Worm (Caenorhabditis elegans) whole organism, L3 larva: ENCODE results near the gene W02D7.11.
A peak's percentile ranks its signal among the peaks of the same experiment; 100 is the strongest.

Experiments used
- egl-27 ChIP-seq: sonication (generic microtip); optimal IDR thresholded peaks from 4 replicates; lab custom pipeline; 2017; ENCODE audit warnings: missing biosample characterization, missing genetic modification reagents, missing genetic modification characterization
- elt-1 ChIP-seq: fragments of 150-350 bp; optimal IDR thresholded peaks from 2 replicates; lab custom pipeline; 2014; ENCODE audit warnings: missing biosample characterization, missing genetic modification characterization
- elt-2 ChIP-seq: sonication (generic microtip); optimal IDR thresholded peaks from 2 replicates; lab custom pipeline; 2016; ENCODE audit warnings: missing genetic modification reagents, mild to moderate bottlenecking, missing genetic modification characterization, missing compliant biosample characterization
- fos-1 ChIP-seq: fragments of 150-350 bp; optimal IDR thresholded peaks from 2 replicates; lab custom pipeline; 2014; ENCODE audit warnings: missing biosample characterization, missing genetic modification characterization
- jun-1 ChIP-seq: fragments of 150-350 bp; optimal IDR thresholded peaks from 2 replicates; lab custom pipeline; 2014; ENCODE audit warnings: missing biosample characterization, missing genetic modification reagents, missing genetic modification characterization
- lin-15B ChIP-seq: fragments of 150-350 bp; optimal IDR thresholded peaks from 2 replicates; lab custom pipeline; 2014; ENCODE audit warnings: missing biosample characterization, missing genetic modification characterization
- lin-39 ChIP-seq: fragments of 150-350 bp; optimal IDR thresholded peaks from 2 replicates; lab custom pipeline; 2018; ENCODE audit warnings: missing biosample characterization, missing genetic modification reagents, missing genetic modification characterization
- mdl-1 ChIP-seq: fragments of 150-350 bp; optimal IDR thresholded peaks from 2 replicates; lab custom pipeline; 2014; ENCODE audit warnings: missing biosample characterization, missing genetic modification characterization
- snpc-4 ChIP-seq: fragments of 150-350 bp; optimal IDR thresholded peaks from 2 replicates; lab custom pipeline; 2014; ENCODE audit warnings: missing biosample characterization, missing genetic modification characterization
- zag-1 ChIP-seq: fragments of 150-350 bp; optimal IDR thresholded peaks from 2 replicates; lab custom pipeline; 2014; ENCODE audit warnings: missing biosample characterization, missing genetic modification characterization

DNA sequence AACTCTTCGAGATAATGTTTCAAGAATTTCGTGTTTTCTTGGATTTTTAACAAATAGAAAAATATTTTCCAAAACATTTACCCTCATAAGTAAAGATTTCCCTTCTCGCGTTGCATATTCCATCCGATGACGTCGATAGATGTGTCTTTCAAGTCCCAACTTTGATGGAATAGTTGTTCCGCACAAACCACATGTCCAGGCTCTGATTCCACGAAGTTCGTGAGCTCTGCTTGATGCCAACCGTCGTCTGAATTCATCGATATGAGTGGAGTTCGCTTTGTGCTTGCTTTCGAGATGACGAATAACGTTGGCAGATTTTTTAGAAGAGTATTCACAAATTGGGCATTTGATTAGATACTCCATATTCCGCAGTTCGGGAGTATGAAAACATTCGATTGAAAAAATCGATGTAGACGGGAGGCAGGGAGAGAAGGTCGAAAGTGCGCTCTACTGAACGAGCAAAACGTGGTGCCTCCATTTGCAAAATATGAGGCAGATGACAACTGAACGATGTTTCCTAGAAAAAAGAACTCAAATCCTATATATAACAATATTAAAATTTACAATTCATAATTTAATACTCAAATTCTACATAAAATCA lies 3.3 kb downstream of the W02D7.11 start, which contains the start of gene W02D7.6:
- TF ChIP-seq egl-27 (tag; lab: Kevin White, UChicago) (no peak), jun-1 (tag; lab: Kevin White, UChicago) (no peak), lin-15B (tag; lab: Kevin White, UChicago) (peak; percentile 26), lin-39 (tag; lab: Kevin White, UChicago) (no peak), mdl-1 (no peak), snpc-4 (peak; percentile 38), fos-1 (tag; lab: Kevin White, UChicago) (no peak), elt-1 (tag; lab: Kevin White, UChicago) (no peak), elt-2 (tag; lab: Kevin White, UChicago) (peak; percentile 13), zag-1 (tag; lab: Kevin White, UChicago) (no peak)
